Fruit fly (Drosophila melanogaster): ENCODE data around the gene Caf1-180.

Caf1-180 gene

DNA sequence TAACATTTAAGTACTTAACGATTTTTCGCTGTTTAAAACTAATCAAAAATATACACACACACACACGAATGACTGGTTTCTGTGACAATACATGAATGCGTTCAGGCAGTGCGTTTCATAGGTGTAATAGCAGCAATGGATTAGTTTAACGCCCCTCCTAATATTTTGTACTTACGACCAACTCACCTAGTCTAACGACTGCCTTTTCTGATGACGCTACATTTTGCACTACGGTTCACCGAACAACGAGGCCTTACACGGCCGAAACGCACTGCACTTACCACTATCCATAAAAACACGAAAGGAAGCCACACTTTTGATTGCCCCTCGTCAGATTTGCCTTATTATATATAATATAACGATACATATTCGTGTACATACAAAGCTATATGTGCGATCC lies 4.9 kb downstream of the Caf1-180 start (continued):
- TF ChIP-seq CG18764 (GFP tag; optimal IDR thresholded peaks at IDR 0.05) (peak; percentile 4), sens (GFP tag) (peak; percentile 68), HmgD (GFP tag; optimal IDR thresholded peaks at IDR 0.05) (no peak), CG16863 (GFP tag; optimal IDR thresholded peaks at IDR 0.05) (peak; percentile 17), CG12236 (GFP tag; optimal IDR thresholded peaks at IDR 0.05) (no peak), CG18011 (GFP tag; optimal IDR thresholded peaks at IDR 0.05) (no peak), Gug (GFP tag; IDR thresholded peaks at IDR 0.05) (peak; percentile 58; the same call in 3 of the 4 replicates), CG5953 (GFP tag; IDR thresholded peaks at IDR 0.05) (no peak), CG1529 (GFP tag; optimal IDR thresholded peaks at IDR 0.05) (no peak)

- TF ChIP-seq grau (tag; optimal IDR thresholded peaks at IDR 0.05) (peak; percentile 13), Med (GFP tag) (peak; percentile 46), tap (tag; optimal IDR thresholded peaks at IDR 0.05) (no peak), chinmo (GFP tag; IDR thresholded peaks at IDR 0.05; ENCODE audit: partially characterized antibody) (no peak), grn (GFP tag; optimal IDR thresholded peaks at IDR 0.05) (peak; percentile 55), dati (GFP tag; IDR thresholded peaks at IDR 0.05) (no peak), Hr78 (GFP tag; optimal IDR thresholded peaks at IDR 0.05) (peak in 1 of 2 experiments; percentile 66), Sry-β (GFP tag; optimal IDR thresholded peaks at IDR 0.05) (no peak), exex (tag; optimal IDR thresholded peaks at IDR 0.05) (peak; percentile 64)
These were observed 13.0 kb downstream of the Caf1-180 start for dm6 chrX:8593159-8593476.

- TF ChIP-seq bsh (GFP tag; optimal IDR thresholded peaks at IDR 0.05) (peak in 1 of 2 experiments; percentile 50), grau (tag; optimal IDR thresholded peaks at IDR 0.05) (peak; percentile 78), Ada2b (GFP tag; IDR thresholded peaks at IDR 0.05) (no peak), CG6854 (GFP tag; optimal IDR thresholded peaks at IDR 0.05) (no peak), Pdp1 (GFP tag; optimal IDR thresholded peaks at IDR 0.05) (peak in 1 of 2 experiments; percentile 3), crol (GFP tag; IDR thresholded peaks at IDR 0.05) (peak; percentile 83), fd102C (GFP tag; optimal IDR thresholded peaks at IDR 0.05) (no peak), ash1 (GFP tag; optimal IDR thresholded peaks at IDR 0.05) (no peak), cg (GFP tag; optimal IDR thresholded peaks at IDR 0.05) (peak; percentile 55), Eip74EF (GFP tag; optimal IDR thresholded peaks at IDR 0.05) (peak in 1 of 2 experiments; percentile 65), Elba2 (GFP tag; optimal IDR thresholded peaks at IDR 0.05) (peak; percentile 35), CG17359 (tag; optimal IDR thresholded peaks at IDR 0.05) (peak; percentile 23), lbe (GFP tag; optimal IDR thresholded peaks at IDR 0.05) (peak; percentile 2), slou (GFP tag; optimal IDR thresholded peaks at IDR 0.05) (no peak), sqz (GFP tag; optimal IDR thresholded peaks at IDR 0.05) (peak; percentile 23), lilli (GFP tag; optimal IDR thresholded peaks at IDR 0.05) (peak; percentile 2), pros (GFP tag; optimal IDR thresholded peaks at IDR 0.05) (peak; percentile 32), chinmo (GFP tag; IDR thresholded peaks at IDR 0.05; ENCODE audit: partially characterized antibody) (0 out of 4 replicates have a peak, but pooled peaks have one; percentile 45), nom (GFP tag; optimal IDR thresholded peaks at IDR 0.05) (peak; percentile 97), CG7987 (GFP tag; optimal IDR thresholded peaks at IDR 0.05) (no peak), insv (GFP tag; optimal IDR thresholded peaks at IDR 0.05) (peak; percentile 75 to 94), kah (GFP tag; optimal IDR thresholded peaks at IDR 0.05) (peak; percentile 2), Opbp (GFP tag; IDR thresholded peaks at IDR 0.05; ENCODE audit: partially characterized antibody) (no peak), CG15073 (GFP tag; optimal IDR thresholded peaks at IDR 0.05) (no peak), sug (tag; optimal IDR thresholded peaks at IDR 0.05) (no peak)
These were observed 13.5 kb downstream of the Caf1-180 start for dm6 chrX:8592437-8593158.
